Fruit fly (Drosophila melanogaster): Measurements from ENCODE around the gene CG16753.

- TF ChIP-seq foxo (GFP tag; optimal IDR thresholded peaks at IDR 0.05) (no peak), br (GFP tag; optimal IDR thresholded peaks at IDR 0.05) (no peak)
These were observed 4.7 kb upstream of the CG16753 start, which contains the start of gene CG32485 for dm6 chr3L:3050185-3050584.
